Fruit fly (Drosophila melanogaster) whole organism, embryonic: Measurements from ENCODE around the gene Xport-B.

Source experiments
- Atf3 ChIP-seq: fragments of 200-800 bp; sonication (Bioruptor generic); optimal IDR thresholded peaks from 3 replicates; lab custom pipeline; 2016; ENCODE audit warnings: missing biosample characterization, missing genetic modification characterization
- B-H2 ChIP-seq: fragments of 200-800 bp; sonication (Bioruptor generic); optimal IDR thresholded peaks from 2 replicates; lab custom pipeline; 2018; ENCODE audit warnings: missing biosample characterization, mild to moderate bottlenecking, missing genetic modification characterization
- Bteb2 ChIP-seq: fragments of 200-800 bp; sonication (Bioruptor generic); optimal IDR thresholded peaks from 2 replicates; lab custom pipeline; 2016; ENCODE audit warnings: missing biosample characterization, missing genetic modification characterization
- CG10147 ChIP-seq: fragments of 200-800 bp; sonication (Bioruptor generic); optimal IDR thresholded peaks from 2 replicates; lab custom pipeline; 2019; ENCODE audit warnings: missing biosample characterization, mild to moderate bottlenecking, missing genetic modification characterization, moderate library complexity
- CG10565 ChIP-seq: fragments of 200-800 bp; sonication (Bioruptor generic); optimal IDR thresholded peaks from 3 replicates; lab custom pipeline; 2016; ENCODE audit warnings: missing biosample characterization, mild to moderate bottlenecking, missing genetic modification characterization
- CG12769 ChIP-seq: fragments of 200-800 bp; sonication (Bioruptor generic); optimal IDR thresholded peaks from 2 replicates; lab custom pipeline; 2019; ENCODE audit warnings: missing biosample characterization, mild to moderate bottlenecking, missing genetic modification characterization, moderate library complexity
- CG15011 ChIP-seq: fragments of 200-800 bp; sonication (Bioruptor generic); optimal IDR thresholded peaks from 3 replicates; lab custom pipeline; 2018; ENCODE audit warnings: missing biosample characterization, mild to moderate bottlenecking, missing genetic modification characterization
- CG15514 ChIP-seq: fragments of 200-800 bp; sonication (Bioruptor generic); optimal IDR thresholded peaks from 3 replicates; lab custom pipeline; 2017; ENCODE audit warnings: missing biosample characterization, missing genetic modification characterization, mild to moderate bottlenecking, moderate library complexity, missing genetic modification reagents
- CG15696 ChIP-seq: fragments of 200-800 bp; sonication (Bioruptor generic); optimal IDR thresholded peaks from 2 replicates; lab custom pipeline; 2019; ENCODE audit warnings: missing biosample characterization, mild to moderate bottlenecking, missing genetic modification characterization, moderate library complexity
- CG16779 ChIP-seq: fragments of 200-800 bp; sonication (Bioruptor generic); IDR thresholded peaks from 2 replicates; pipeline ENCODE4 v1.3.6; 2022; ENCODE audit warnings: missing biosample characterization, missing genetic modification characterization
- CG2712 ChIP-seq: fragments of 200-800 bp; optimal IDR thresholded peaks from 3 replicates; lab custom pipeline; 2019; ENCODE audit warnings: missing biosample characterization, mild to moderate bottlenecking, missing genetic modification characterization, moderate library complexity
- CG31365 ChIP-seq: fragments of 200-800 bp; sonication (Bioruptor generic); optimal IDR thresholded peaks from 2 replicates; lab custom pipeline; 2018; ENCODE audit warnings: missing biosample characterization, mild to moderate bottlenecking, missing genetic modification characterization
- CG32532 ChIP-seq: fragments of 200-800 bp; sonication (Bioruptor generic); IDR thresholded peaks from 2 replicates; pipeline ENCODE4 v1.3.6; 2022; ENCODE audit warnings: missing biosample characterization, missing genetic modification characterization
- CG33557 ChIP-seq: fragments of 200-800 bp; sonication (Bioruptor generic); optimal IDR thresholded peaks from 2 replicates; lab custom pipeline; 2019; ENCODE audit warnings: missing biosample characterization, mild to moderate bottlenecking, missing genetic modification characterization, moderate library complexity
- CG7372 ChIP-seq: fragments of 200-800 bp; sonication (Bioruptor generic); IDR thresholded peaks from 2 replicates; pipeline ENCODE4 v1.3.6; 2022; ENCODE audit warnings: missing biosample characterization, missing genetic modification characterization
- CG8944 ChIP-seq: fragments of 200-800 bp; sonication (Bioruptor generic); optimal IDR thresholded peaks from 3 replicates; lab custom pipeline; 2016; ENCODE audit warnings: missing biosample characterization, missing genetic modification characterization
- CG9797 ChIP-seq: fragments of 200-800 bp; sonication (Bioruptor generic); optimal IDR thresholded peaks from 3 replicates; lab custom pipeline; 2018; ENCODE audit warnings: missing biosample characterization, mild to moderate bottlenecking, missing genetic modification characterization
- CG9876 ChIP-seq: fragments of 200-800 bp; sonication (Bioruptor generic); optimal IDR thresholded peaks from 2 replicates; lab custom pipeline; 2016; ENCODE audit warnings: missing biosample characterization, missing genetic modification characterization
- Dll ChIP-seq: fragments of 200-800 bp; sonication (Bioruptor generic); IDR thresholded peaks from 4 replicates; pipeline ENCODE4 v1.3.6; 2022; ENCODE audit warnings: missing biosample characterization, missing genetic modification characterization; ENCODE audit not compliant: partially characterized antibody
- Doc2 ChIP-seq: fragments of 200-800 bp; sonication (Bioruptor generic); IDR thresholded peaks from 2 replicates; pipeline ENCODE4 v1.3.6; 2022; ENCODE audit warnings: missing biosample characterization, missing genetic modification characterization
- HLHmδ ChIP-seq: fragments of 200-800 bp; sonication (Bioruptor generic); optimal IDR thresholded peaks from 2 replicates; lab custom pipeline; 2018; ENCODE audit warnings: missing biosample characterization, mild to moderate bottlenecking, missing genetic modification characterization, moderate library complexity
- Lpt ChIP-seq: fragments of >200 bp; optimal IDR thresholded peaks from 2 replicates; lab custom pipeline; 2018; ENCODE audit warnings: missing biosample characterization, missing genetic modification characterization
- Myb ChIP-seq: fragments of 200-800 bp; sonication (Bioruptor generic); optimal IDR thresholded peaks from 2 replicates; lab custom pipeline; 2016; ENCODE audit warnings: missing biosample characterization, missing genetic modification characterization
- NC2α ChIP-seq: fragments of 200-800 bp; sonication (Bioruptor generic); optimal IDR thresholded peaks from 2 replicates; lab custom pipeline; 2016; ENCODE audit warnings: missing biosample characterization, missing genetic modification characterization
- NC2β ChIP-seq: fragments of 200-800 bp; sonication (Bioruptor generic); optimal IDR thresholded peaks from 2 replicates; lab custom pipeline; 2016; ENCODE audit warnings: missing biosample characterization, missing genetic modification characterization
- Neu2 ChIP-seq: fragments of 200-800 bp; sonication (Bioruptor generic); optimal IDR thresholded peaks from 3 replicates; lab custom pipeline; 2016; ENCODE audit warnings: missing biosample characterization, missing genetic modification characterization, borderline replicate concordance
- Scr ChIP-seq: fragments of 200-800 bp; sonication (Bioruptor generic); IDR thresholded peaks from 2 replicates; pipeline ENCODE4 v1.3.6; 2022; ENCODE audit warnings: missing biosample characterization, missing genetic modification characterization; ENCODE audit not compliant: partially characterized antibody
- Sox100B ChIP-seq: fragments of 200-800 bp; sonication (Bioruptor generic); optimal IDR thresholded peaks from 3 replicates; lab custom pipeline; 2018; ENCODE audit warnings: missing biosample characterization, mild to moderate bottlenecking, missing genetic modification characterization
- Sox102F ChIP-seq: fragments of 200-800 bp; sonication (Bioruptor generic); optimal IDR thresholded peaks from 2 replicates; lab custom pipeline; 2018; ENCODE audit warnings: missing biosample characterization, mild to moderate bottlenecking, missing genetic modification characterization, moderate library complexity
- ara ChIP-seq: fragments of 200-800 bp; sonication (Bioruptor generic); IDR thresholded peaks from 2 replicates; pipeline ENCODE4 v1.3.6; 2022; ENCODE audit warnings: missing biosample characterization, missing genetic modification characterization
- ase ChIP-seq: fragments of 200-800 bp; sonication (Bioruptor generic); IDR thresholded peaks from 3 replicates; pipeline ENCODE4 v1.3.6; 2022; ENCODE audit warnings: missing biosample characterization, missing genetic modification characterization
- ewg ChIP-seq: fragments of 200-800 bp; sonication (Bioruptor generic); optimal IDR thresholded peaks from 3 replicates; lab custom pipeline; 2017; ENCODE audit warnings: mild to moderate bottlenecking, missing biosample characterization, missing genetic modification reagents, missing genetic modification characterization
- gem ChIP-seq: fragments of 200-800 bp; sonication (Bioruptor generic); optimal IDR thresholded peaks from 2 replicates; lab custom pipeline; 2019; ENCODE audit warnings: missing biosample characterization, mild to moderate bottlenecking, missing genetic modification characterization, moderate library complexity
- ind ChIP-seq: fragments of 200-800 bp; sonication (Bioruptor generic); optimal IDR thresholded peaks from 3 replicates; lab custom pipeline; 2016; ENCODE audit warnings: missing biosample characterization, missing genetic modification characterization
- lmd ChIP-seq: fragments of 200-800 bp; sonication (Bioruptor generic); IDR thresholded peaks from 2 replicates; pipeline ENCODE4 v1.3.6; 2022; ENCODE audit warnings: missing biosample characterization, missing genetic modification characterization
- mld ChIP-seq: fragments of 200-800 bp; sonication (Bioruptor generic); IDR thresholded peaks from 3 replicates; pipeline ENCODE4 v1.3.6; 2022; ENCODE audit warnings: missing biosample characterization, missing genetic modification characterization; ENCODE audit not compliant: partially characterized antibody
- nau ChIP-seq: fragments of 200-800 bp; sonication (Bioruptor generic); optimal IDR thresholded peaks from 3 replicates; lab custom pipeline; 2017; ENCODE audit warnings: missing biosample characterization, mild to moderate bottlenecking, missing genetic modification characterization, missing genetic modification reagents
- nerfin-2 ChIP-seq: fragments of 200-800 bp; sonication (Bioruptor generic); IDR thresholded peaks from 2 replicates; pipeline ENCODE4 v1.3.6; 2022; ENCODE audit warnings: missing biosample characterization, missing genetic modification characterization; ENCODE audit not compliant: partially characterized antibody
- nom ChIP-seq: fragments of 200-800 bp; sonication (Bioruptor generic); optimal IDR thresholded peaks from 2 replicates; lab custom pipeline; 2017; ENCODE audit warnings: missing biosample characterization, missing genetic modification characterization, mild to moderate bottlenecking, moderate library complexity, missing genetic modification reagents
- org-1 ChIP-seq: fragments of 200-800 bp; sonication (Bioruptor generic); optimal IDR thresholded peaks from 2 replicates; lab custom pipeline; 2017; ENCODE audit warnings: missing biosample characterization, missing genetic modification characterization
- p53 ChIP-seq: fragments of 200-800 bp; sonication (Bioruptor generic); optimal IDR thresholded peaks from 2 replicates; lab custom pipeline; 2016; ENCODE audit warnings: missing biosample characterization, missing genetic modification characterization
- psq ChIP-seq: fragments of 200-800 bp; sonication (Bioruptor generic); optimal IDR thresholded peaks from 2 replicates; lab custom pipeline; 2017; ENCODE audit warnings: missing biosample characterization, missing genetic modification characterization
- so ChIP-seq: fragments of 200-800 bp; sonication (Bioruptor generic); IDR thresholded peaks from 3 replicates; pipeline ENCODE4 v1.3.6; 2022; ENCODE audit warnings: missing biosample characterization, missing genetic modification characterization
- sqz ChIP-seq: fragments of 200-800 bp; sonication (Bioruptor generic); optimal IDR thresholded peaks from 3 replicates; lab custom pipeline; 2018; ENCODE audit warnings: missing biosample characterization, mild to moderate bottlenecking, missing genetic modification characterization
- tll ChIP-seq, 2 experiments: fragments of 200-800 bp in 1 of 2; fragments of >200 bp in 1 of 2; sonication (Bioruptor generic) in 1 of 2; optimal IDR thresholded peaks; 2 replicates each; lab custom pipeline; 2017 to 2019; ENCODE audit warnings: missing biosample characterization in 2 of 2, missing genetic modification characterization in 2 of 2, mild to moderate bottlenecking in 1 of 2, moderate library complexity in 1 of 2
- tna ChIP-seq: fragments of 200-800 bp; sonication (Bioruptor generic); IDR thresholded peaks from 2 replicates; pipeline ENCODE4 v1.3.6; 2022; ENCODE audit warnings: missing biosample characterization, missing genetic modification characterization; ENCODE audit not compliant: partially characterized antibody
- trem ChIP-seq: fragments of 200-800 bp; optimal IDR thresholded peaks from 3 replicates; lab custom pipeline; 2019; ENCODE audit warnings: missing biosample characterization, mild to moderate bottlenecking, missing genetic modification characterization, moderate library complexity
- trh ChIP-seq: fragments of 200-800 bp; sonication (Bioruptor generic); optimal IDR thresholded peaks from 2 replicates; lab custom pipeline; 2016; ENCODE audit warnings: missing biosample characterization, missing genetic modification characterization
- vnd ChIP-seq: fragments of 200-800 bp; sonication (Bioruptor generic); IDR thresholded peaks from 3 replicates; pipeline ENCODE4 v1.3.6; 2022; ENCODE audit warnings: missing biosample characterization, missing genetic modification characterization; ENCODE audit not compliant: partially characterized antibody

The Xport-B gene

DNA sequence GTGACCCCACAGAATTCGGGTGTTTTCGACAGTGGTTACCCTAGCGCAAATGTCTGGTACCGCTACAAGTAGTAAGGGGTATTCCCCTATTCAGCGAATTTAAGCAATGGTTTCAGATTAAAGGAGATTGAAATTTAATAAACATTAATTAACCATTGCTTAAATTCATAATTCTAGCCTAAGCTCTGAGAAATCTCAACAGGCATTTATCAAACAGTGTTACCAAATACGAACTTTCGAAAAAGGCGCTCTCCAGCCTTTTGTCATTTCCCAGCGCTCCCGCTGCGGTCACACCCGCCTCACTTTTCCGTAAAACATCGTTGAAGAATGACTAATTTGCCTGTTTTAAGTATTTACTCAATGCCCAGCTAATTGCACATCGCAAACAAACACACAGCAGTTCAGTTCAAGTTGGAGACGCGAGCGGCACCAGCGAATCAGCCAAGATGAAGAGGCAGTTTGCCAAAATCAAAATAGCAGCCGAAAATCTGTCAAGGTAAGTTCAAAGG, 10.3 kb downstream of the Xport-B start, which contains the start of the genes Surf6 and RhoGAP92B (continued):
- TF ChIP-seq ewg = peak; percentile 40
- TF ChIP-seq CG32532 = peak; percentile 71
- no peak for TF ChIP-seq mld (GFP tag; lab: Robert Waterston, UW)
- peak; percentile 39 for TF ChIP-seq org-1
- TF ChIP-seq Myb = peak; percentile 62
- peak; percentile 61 for TF ChIP-seq gem (tag; lab: Kevin White, UChicago)
- TF ChIP-seq psq = no peak
- no peak for TF ChIP-seq ase (GFP tag; lab: Robert Waterston, UW)
- peak; percentile 78 for TF ChIP-seq nom
- peak; percentile 39 for TF ChIP-seq CG8944 (GFP tag; lab: Kevin White, UChicago)
- TF ChIP-seq tll (GFP tag; optimal IDR thresholded peaks at IDR 0.05; lab: Kevin White, UChicago) = no peak
- peak; percentile 58; the same call in 1 of the 2 replicates for TF ChIP-seq Scr (GFP tag; lab: Robert Waterston, UW)
- TF ChIP-seq sqz (GFP tag; lab: Kevin White, UChicago) = no peak
- TF ChIP-seq NC2α = peak; percentile 69
- peak; percentile 67 for TF ChIP-seq Sox100B
- no peak for TF ChIP-seq tna (GFP tag; lab: Robert Waterston, UW)
- peak; percentile 38 for TF ChIP-seq CG10147 (GFP tag; lab: Kevin White, UChicago)
- TF ChIP-seq CG9876 (GFP tag; lab: Kevin White, UChicago) = no peak
- TF ChIP-seq Sox102F = no peak
- TF ChIP-seq Atf3 = peak; percentile 37
- TF ChIP-seq lmd = peak; percentile 58; the same call in 1 of the 2 replicates
- peak; percentile 89 for TF ChIP-seq trem (tag; lab: Kevin White, UChicago)
- TF ChIP-seq NC2β = peak; percentile 78
- TF ChIP-seq vnd (GFP tag; lab: Robert Waterston, UW) = no peak
- TF ChIP-seq CG33557 = peak; percentile 39
- peak; percentile 77 for TF ChIP-seq nau (GFP tag; lab: Kevin White, UChicago)
- peak; percentile 67 for TF ChIP-seq CG2712
- TF ChIP-seq CG15011 = no peak
- TF ChIP-seq CG16779 (GFP tag; lab: Robert Waterston, UW) = no peak
- TF ChIP-seq Dll = peak; percentile 42; the same call in 2 of the 4 replicates
- no peak for TF ChIP-seq Lpt (GFP tag; lab: Kevin White, UChicago)
- peak; percentile 58 for TF ChIP-seq Bteb2 (GFP tag; lab: Kevin White, UChicago)
- TF ChIP-seq ind (GFP tag; lab: Kevin White, UChicago) = peak; percentile 54
- peak; percentile 55 for TF ChIP-seq p53 (GFP tag; lab: Kevin White, UChicago)
- TF ChIP-seq so (GFP tag; lab: Robert Waterston, UW) = peak; percentile 53; the same call in 1 of the 3 replicates
- no peak for TF ChIP-seq CG10565 (GFP tag; lab: Kevin White, UChicago)
- no peak for TF ChIP-seq nerfin-2 (GFP tag; lab: Robert Waterston, UW)
- TF ChIP-seq trh (GFP tag; lab: Kevin White, UChicago) = no peak
- peak; percentile 33 for TF ChIP-seq B-H2 (GFP tag; lab: Kevin White, UChicago)
- TF ChIP-seq CG12769 (tag; lab: Kevin White, UChicago) = peak; percentile 22
- TF ChIP-seq Doc2 (GFP tag; lab: Robert Waterston, UW) = no peak
- peak; percentile 47 for TF ChIP-seq CG15696
- no peak for TF ChIP-seq Neu2 (GFP tag; lab: Kevin White, UChicago)
- TF ChIP-seq CG7372 (GFP tag; lab: Robert Waterston, UW) = no peak
- TF ChIP-seq HLHmδ (GFP tag; lab: Kevin White, UChicago) = no peak
- peak; percentile 49 for TF ChIP-seq CG31365 (tag; lab: Kevin White, UChicago)
- peak; percentile 94 for TF ChIP-seq CG9797 (GFP tag; lab: Kevin White, UChicago)
- peak; percentile 45; the same call in 1 of the 2 replicates for TF ChIP-seq ara
- peak; percentile 85 for TF ChIP-seq CG15514 (GFP tag; lab: Kevin White, UChicago)
